Fruit fly (Drosophila melanogaster) whole organism, embryonic: ENCODE results near the gene Polr1C.

ENCODE experiments used
- CG10959 ChIP-seq: fragments of 200-800 bp; sonication (Bioruptor generic); IDR thresholded peaks from 2 replicates; pipeline ENCODE4 v1.3.6; 2022; ENCODE audit warnings: missing biosample characterization, missing genetic modification characterization
- CG13287 ChIP-seq: fragments of 200-800 bp; sonication (Bioruptor generic); IDR thresholded peaks from 2 replicates; pipeline ENCODE4 v1.3.6; 2022; ENCODE audit warnings: missing biosample characterization, missing genetic modification characterization; ENCODE audit not compliant: partially characterized antibody
- CG13894 ChIP-seq: fragments of 200-800 bp; sonication (Bioruptor generic); optimal IDR thresholded peaks from 3 replicates; lab custom pipeline; 2018; ENCODE audit warnings: missing biosample characterization, mild to moderate bottlenecking, missing genetic modification characterization, moderate library complexity
- CG14667 ChIP-seq: fragments of 200-800 bp; sonication (Bioruptor generic); IDR thresholded peaks from 2 replicates; pipeline ENCODE4 v1.3.6; 2022; ENCODE audit warnings: missing biosample characterization, missing genetic modification characterization
- CG16863 ChIP-seq: fragments of 200-800 bp; sonication (Bioruptor generic); optimal IDR thresholded peaks from 3 replicates; lab custom pipeline; 2016; ENCODE audit warnings: missing biosample characterization, missing genetic modification characterization
- CG18599 ChIP-seq: fragments of 200-800 bp; sonication (Bioruptor generic); optimal IDR thresholded peaks from 3 replicates; lab custom pipeline; 2017; ENCODE audit warnings: missing biosample characterization, missing genetic modification characterization, mild to moderate bottlenecking, moderate library complexity, missing genetic modification reagents
- CG2712 ChIP-seq: fragments of 200-800 bp; optimal IDR thresholded peaks from 3 replicates; lab custom pipeline; 2019; ENCODE audit warnings: missing biosample characterization, mild to moderate bottlenecking, missing genetic modification characterization, moderate library complexity
- CG30403 ChIP-seq: fragments of 200-800 bp; sonication (Bioruptor generic); optimal IDR thresholded peaks from 3 replicates; lab custom pipeline; 2016; ENCODE audit warnings: missing biosample characterization, missing genetic modification characterization
- CG3838 ChIP-seq: fragments of 200-800 bp; sonication (Bioruptor generic); optimal IDR thresholded peaks from 3 replicates; lab custom pipeline; 2016; ENCODE audit warnings: missing biosample characterization, missing genetic modification characterization
- CG4707 ChIP-seq: fragments of 200-800 bp; sonication (Bioruptor generic); optimal IDR thresholded peaks from 2 replicates; lab custom pipeline; 2018; ENCODE audit warnings: missing biosample characterization, mild to moderate bottlenecking, missing genetic modification characterization, moderate library complexity
- CG6175 ChIP-seq: fragments of 200-800 bp; sonication (Bioruptor generic); IDR thresholded peaks from 3 replicates; pipeline ENCODE4 v1.3.6; 2022; ENCODE audit warnings: missing biosample characterization, missing genetic modification characterization
- CG7372 ChIP-seq: fragments of 200-800 bp; sonication (Bioruptor generic); IDR thresholded peaks from 2 replicates; pipeline ENCODE4 v1.3.6; 2022; ENCODE audit warnings: missing biosample characterization, missing genetic modification characterization
- CG8290 ChIP-seq, 3 experiments: fragments of 200-800 bp; sonication (Bioruptor generic); optimal IDR thresholded peaks; 2 replicates each; lab custom pipeline; 2016 to 2019; ENCODE audit warnings: missing biosample characterization in 3 of 3, missing genetic modification characterization in 3 of 3, mild to moderate bottlenecking in 2 of 3, moderate library complexity in 1 of 3
- CG9437 ChIP-seq: fragments of 200-800 bp; sonication (Bioruptor generic); optimal IDR thresholded peaks from 2 replicates; lab custom pipeline; 2018; ENCODE audit warnings: missing biosample characterization, mild to moderate bottlenecking, missing genetic modification characterization
- CTCF ChIP-seq: fragments of 200-800 bp; sonication (Bioruptor generic); optimal IDR thresholded peaks from 2 replicates; lab custom pipeline; 2017; ENCODE audit warnings: missing biosample characterization, mild to moderate bottlenecking, missing genetic modification characterization, moderate library complexity
- CrebB ChIP-seq: fragments of 200-800 bp; sonication (Bioruptor generic); optimal IDR thresholded peaks from 3 replicates; lab custom pipeline; 2018; ENCODE audit warnings: missing biosample characterization, mild to moderate bottlenecking, missing genetic modification characterization
- D19A ChIP-seq: fragments of 200-800 bp; optimal IDR thresholded peaks from 3 replicates; lab custom pipeline; 2019; ENCODE audit warnings: missing biosample characterization, mild to moderate bottlenecking, missing genetic modification characterization, moderate library complexity
- D19B ChIP-seq: fragments of 200-800 bp; sonication (Bioruptor generic); optimal IDR thresholded peaks from 2 replicates; lab custom pipeline; 2017; ENCODE audit warnings: missing biosample characterization, mild to moderate bottlenecking, missing genetic modification characterization
- Dip3 ChIP-seq: fragments of 200-800 bp; sonication (Bioruptor generic); optimal IDR thresholded peaks from 3 replicates; lab custom pipeline; 2016; ENCODE audit warnings: missing biosample characterization, missing genetic modification characterization
- GATAe ChIP-seq: fragments of 200-800 bp; sonication (Bioruptor generic); conservative IDR thresholded peaks from 2 replicates; pipeline ENCODE4 v1.3.6; 2022; ENCODE audit warnings: missing biosample characterization, missing genetic modification characterization
- HLH4C ChIP-seq: fragments of 200-800 bp; sonication (Bioruptor generic); IDR thresholded peaks from 3 replicates; pipeline ENCODE4 v1.3.6; 2022; ENCODE audit warnings: missing biosample characterization, missing genetic modification characterization; ENCODE audit not compliant: partially characterized antibody
- Hey ChIP-seq: fragments of 200-800 bp; sonication (Bioruptor generic); optimal IDR thresholded peaks from 3 replicates; lab custom pipeline; 2018; ENCODE audit warnings: missing biosample characterization, mild to moderate bottlenecking, missing genetic modification characterization
- Hmr ChIP-seq: fragments of 200-800 bp; sonication (Bioruptor generic); optimal IDR thresholded peaks from 3 replicates; lab custom pipeline; 2017; ENCODE audit warnings: mild to moderate bottlenecking, missing biosample characterization, missing genetic modification reagents, missing genetic modification characterization
- Hr3 ChIP-seq: fragments of 200-800 bp; sonication (Bioruptor generic); optimal IDR thresholded peaks from 3 replicates; lab custom pipeline; 2016; ENCODE audit warnings: missing biosample characterization, missing genetic modification characterization
- Jarid2 ChIP-seq: fragments of 200-800 bp; sonication (Bioruptor generic); optimal IDR thresholded peaks from 3 replicates; lab custom pipeline; 2017; ENCODE audit warnings: mild to moderate bottlenecking, missing biosample characterization, missing genetic modification reagents, missing genetic modification characterization
- Mes4 ChIP-seq: fragments of 200-800 bp; sonication (Bioruptor generic); optimal IDR thresholded peaks from 2 replicates; lab custom pipeline; 2016; ENCODE audit warnings: missing biosample characterization, missing genetic modification characterization
- Nf-YC ChIP-seq: fragments of 200-800 bp; optimal IDR thresholded peaks from 3 replicates; lab custom pipeline; 2019; ENCODE audit warnings: missing biosample characterization, mild to moderate bottlenecking, missing genetic modification characterization, moderate library complexity
- Pdp1 ChIP-seq, 2 experiments: fragments of 200-800 bp; sonication (Bioruptor generic); optimal IDR thresholded peaks; 3 replicates each; lab custom pipeline; 2016; ENCODE audit warnings: missing biosample characterization in 2 of 2, missing genetic modification characterization in 2 of 2, mild to moderate bottlenecking in 1 of 2, moderate library complexity in 1 of 2
- abd-A ChIP-seq: fragments of 200-800 bp; sonication (Bioruptor generic); optimal IDR thresholded peaks from 3 replicates; lab custom pipeline; 2019; ENCODE audit warnings: missing biosample characterization, mild to moderate bottlenecking, missing genetic modification characterization, moderate library complexity
- amos ChIP-seq: fragments of 200-800 bp; sonication (Bioruptor generic); IDR thresholded peaks from 2 replicates; pipeline ENCODE4 v1.3.6; 2022; ENCODE audit warnings: missing biosample characterization, missing genetic modification characterization; ENCODE audit not compliant: partially characterized antibody
- ase ChIP-seq: fragments of 200-800 bp; sonication (Bioruptor generic); IDR thresholded peaks from 3 replicates; pipeline ENCODE4 v1.3.6; 2022; ENCODE audit warnings: missing biosample characterization, missing genetic modification characterization
- bbx ChIP-seq: fragments of 200-800 bp; sonication (Bioruptor generic); IDR thresholded peaks from 2 replicates; pipeline ENCODE4 v1.3.6; 2022; ENCODE audit warnings: missing biosample characterization, missing genetic modification characterization; ENCODE audit not compliant: partially characterized antibody
- crp ChIP-seq, 2 experiments: fragments of 200-800 bp; sonication (Bioruptor generic); optimal IDR thresholded peaks; 2 replicates in 1 of 2; 3 replicates in 1 of 2; lab custom pipeline; 2017; ENCODE audit warnings: missing biosample characterization in 2 of 2, missing genetic modification characterization in 2 of 2, mild to moderate bottlenecking in 1 of 2, moderate library complexity in 1 of 2
- dmrt99B ChIP-seq: fragments of 200-800 bp; sonication (Bioruptor generic); optimal IDR thresholded peaks from 2 replicates; lab custom pipeline; 2018; ENCODE audit warnings: missing biosample characterization, mild to moderate bottlenecking, missing genetic modification characterization, moderate library complexity
- emc ChIP-seq: fragments of 200-800 bp; sonication (Bioruptor generic); optimal IDR thresholded peaks from 2 replicates; lab custom pipeline; 2016; ENCODE audit warnings: missing biosample characterization, missing genetic modification characterization
- exex ChIP-seq: fragments of 200-800 bp; sonication (Bioruptor generic); optimal IDR thresholded peaks from 4 replicates; lab custom pipeline; 2018; ENCODE audit warnings: missing biosample characterization, mild to moderate bottlenecking, missing genetic modification characterization, moderate library complexity
- ftz-f1 ChIP-seq: fragments of 200-800 bp; sonication (Bioruptor generic); optimal IDR thresholded peaks from 2 replicates; lab custom pipeline; 2016; ENCODE audit warnings: missing biosample characterization, missing genetic modification characterization
- grn ChIP-seq: fragments of 200-800 bp; sonication (Bioruptor generic); optimal IDR thresholded peaks from 3 replicates; lab custom pipeline; 2017; ENCODE audit warnings: missing biosample characterization, missing genetic modification characterization
- hbn ChIP-seq: fragments of 200-800 bp; sonication (Bioruptor generic); IDR thresholded peaks from 2 replicates; pipeline ENCODE4 v1.3.6; 2022; ENCODE audit warnings: missing biosample characterization, missing genetic modification characterization; ENCODE audit not compliant: partially characterized antibody
- mirr ChIP-seq: fragments of 200-800 bp; sonication (Bioruptor generic); optimal IDR thresholded peaks from 3 replicates; lab custom pipeline; 2018; ENCODE audit warnings: missing biosample characterization, mild to moderate bottlenecking, missing genetic modification characterization
- pb ChIP-seq: fragments of 200-800 bp; sonication (Bioruptor generic); optimal IDR thresholded peaks from 3 replicates; lab custom pipeline; 2016; ENCODE audit warnings: missing biosample characterization, missing genetic modification characterization
- phol ChIP-seq: fragments of 200-800 bp; sonication (Bioruptor generic); optimal IDR thresholded peaks from 3 replicates; lab custom pipeline; 2018; ENCODE audit warnings: missing biosample characterization, mild to moderate bottlenecking, missing genetic modification characterization, moderate library complexity
- salm ChIP-seq: fragments of 200-800 bp; sonication (Bioruptor generic); optimal IDR thresholded peaks from 2 replicates; lab custom pipeline; 2018; ENCODE audit warnings: missing biosample characterization, mild to moderate bottlenecking, missing genetic modification characterization
- ssp ChIP-seq: fragments of 200-800 bp; sonication (Bioruptor generic); IDR thresholded peaks from 2 replicates; pipeline ENCODE4 v1.3.6; 2022; ENCODE audit warnings: missing biosample characterization, missing genetic modification characterization
- sug ChIP-seq: fragments of 200-800 bp; optimal IDR thresholded peaks from 2 replicates; lab custom pipeline; 2019; ENCODE audit warnings: missing biosample characterization, mild to moderate bottlenecking, missing genetic modification characterization, moderate library complexity
- usp ChIP-seq: fragments of >200 bp; optimal IDR thresholded peaks from 2 replicates; lab custom pipeline; 2017; ENCODE audit warnings: missing biosample characterization, missing genetic modification characterization
- vnd ChIP-seq: fragments of 200-800 bp; sonication (Bioruptor generic); IDR thresholded peaks from 3 replicates; pipeline ENCODE4 v1.3.6; 2022; ENCODE audit warnings: missing biosample characterization, missing genetic modification characterization; ENCODE audit not compliant: partially characterized antibody
- vvl ChIP-seq: fragments of 200-800 bp; sonication (Bioruptor generic); IDR thresholded peaks from 2 replicates; pipeline ENCODE4 v1.3.6; 2022; ENCODE audit warnings: missing biosample characterization, missing genetic modification characterization

Gene Polr1C

dm6 chr2L:4949453-4950045 is 19.3 kb upstream of the Polr1C start, which contains the start of gene jet (continued):
- TF ChIP-seq CG8290 (GFP tag; optimal IDR thresholded peaks at IDR 0.05; lab: Kevin White, UChicago) (no peak), CG8290 (tag; optimal IDR thresholded peaks at IDR 0.05; lab: Kevin White, UChicago) (no peak), hbn (0 out of 2 replicates have a peak, but pooled peaks have one; percentile 20), dmrt99B (tag; lab: Kevin White, UChicago) (no peak), CG13894 (tag; lab: Kevin White, UChicago) (no peak), usp (GFP tag; lab: Kevin White, UChicago) (no peak), phol (tag; lab: Kevin White, UChicago) (peak; percentile 28), CTCF (peak; percentile 57), CG7372 (GFP tag; lab: Robert Waterston, UW) (no peak), Mes4 (GFP tag; lab: Kevin White, UChicago) (no peak), CG13287 (GFP tag; lab: Robert Waterston, UW) (peak; percentile 52; the same call in 1 of the 2 replicates), Pdp1 (GFP tag; optimal IDR thresholded peaks at IDR 0.05; lab: Kevin White, UChicago) (peak in 1 of 2 experiments; percentile 31), CG16863 (no peak), amos (GFP tag; lab: Robert Waterston, UW) (peak; percentile 82), CG10959 (GFP tag; lab: Robert Waterston, UW) (no peak), CG4707 (GFP tag; lab: Kevin White, UChicago) (no peak), Hmr (GFP tag; lab: Kevin White, UChicago) (no peak), ssp (GFP tag; lab: Robert Waterston, UW) (no peak), CG2712 (no peak), Hr3 (GFP tag; lab: Kevin White, UChicago) (no peak), pb (GFP tag; lab: Kevin White, UChicago) (no peak), HLH4C (peak; percentile 55; the same call in 1 of the 3 replicates), Nf-YC (peak; percentile 26), CG9437 (GFP tag; lab: Kevin White, UChicago) (peak; percentile 19), D19A (tag; lab: Kevin White, UChicago) (no peak), ftz-f1 (GFP tag; lab: Kevin White, UChicago) (peak; percentile 81), emc (GFP tag; lab: Kevin White, UChicago) (no peak), Jarid2 (no peak), CG3838 (GFP tag; lab: Kevin White, UChicago) (no peak), vvl (no peak), crp (GFP tag; optimal IDR thresholded peaks at IDR 0.05; lab: Kevin White, UChicago) (peak; percentile 78 to 93)

dm6 chr2L:4950667-4951066 is 18.1 kb upstream of the Polr1C start, which contains the start of gene Jon25Biii:
Gene Jon25Biii (minus strand): TSS chr2L:4950767.
- TF ChIP-seq sug (tag; lab: Kevin White, UChicago) (peak; percentile 84), salm (tag; lab: Kevin White, UChicago) (no peak)

DNA sequence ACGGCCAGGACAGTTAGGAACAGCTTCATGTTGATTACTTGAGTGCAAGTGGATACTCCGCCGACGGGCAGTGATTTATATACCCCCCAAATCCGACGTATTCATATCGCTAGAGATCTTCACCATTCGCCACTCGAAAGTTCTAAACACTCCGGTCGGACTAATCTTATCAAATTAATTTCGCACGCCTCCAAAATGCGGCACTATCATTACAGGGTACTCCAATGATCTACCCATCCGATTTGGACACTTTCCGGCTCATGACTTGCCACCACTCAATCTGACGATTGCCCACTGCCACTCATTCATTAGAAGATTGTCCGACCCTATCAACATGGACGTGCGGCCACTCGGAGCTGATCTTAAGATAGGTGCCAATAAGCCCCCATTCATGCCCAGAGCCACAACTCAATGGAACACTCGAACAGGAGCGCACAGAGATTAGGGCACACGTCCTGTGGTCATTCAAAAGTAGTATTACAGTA is 15.7 kb upstream of the Polr1C start, which contains the start of gene Jon25Bii:
Jon25Bii (minus strand) TSS at position 51 of the 485 bp plus-strand sequence.
- TF ChIP-seq mirr (GFP tag; lab: Kevin White, UChicago) (peak; percentile 80), abd-A (tag; lab: Kevin White, UChicago) (no peak), CG14667 (GFP tag; lab: Robert Waterston, UW) (no peak), sug (tag; lab: Kevin White, UChicago) (peak; percentile 70), ase (GFP tag; lab: Robert Waterston, UW) (no peak), CrebB (no peak), GATAe (GFP tag; lab: Robert Waterston, UW) (peak; percentile 37; the same call in 1 of the 2 replicates), exex (tag; lab: Kevin White, UChicago) (peak; percentile 92), D19B (GFP tag; lab: Kevin White, UChicago) (peak; percentile 41), Dip3 (GFP tag; lab: Kevin White, UChicago) (no peak), CG18599 (GFP tag; lab: Kevin White, UChicago) (no peak), bbx (GFP tag; lab: Robert Waterston, UW) (no peak), CG30403 (no peak), CG6175 (peak; percentile 8; the same call in 1 of the 3 replicates), grn (peak; percentile 84), Hey (tag; lab: Kevin White, UChicago) (peak; percentile 77), vnd (GFP tag; lab: Robert Waterston, UW) (peak; percentile 36; the same call in 1 of the 3 replicates)
